Worm (Caenorhabditis elegans): ENCODE results near the gene clec-162.

Gene clec-162

DNA sequence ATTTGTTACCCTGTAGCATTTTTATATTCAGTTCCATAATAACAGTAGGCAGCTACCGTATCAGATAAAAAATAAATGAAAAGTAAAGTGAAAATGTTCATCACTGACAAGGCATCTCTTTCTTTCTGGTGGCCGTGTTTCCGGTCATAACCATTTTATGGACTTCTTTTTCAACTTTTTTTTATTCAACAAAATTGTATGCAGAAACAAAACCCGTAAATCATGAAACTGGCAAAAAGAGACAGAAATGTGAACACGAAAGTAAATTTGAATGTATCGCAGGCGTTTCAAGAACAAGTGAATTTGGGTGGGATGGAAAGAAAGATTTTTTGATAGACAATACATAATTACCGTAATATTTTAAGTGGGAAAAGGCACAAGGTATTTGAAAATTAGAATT is at the start of gene clec-162:
Gene clec-162, minus strand, starts transcription at position 101 of the 400 bp plus-strand sequence.
- TF ChIP-seq C34B4.2 (tag; optimal IDR thresholded peaks at IDR 0.05) (no peak), mab-9 (GFP tag; IDR thresholded peaks at IDR 0.05) (no peak), sptf-1 (tag; optimal IDR thresholded peaks at IDR 0.05) (no peak)

ce11 chrIII:9772394-9772793 is 47.4 kb upstream of the clec-162 start:
- TF ChIP-seq zip-4 (GFP tag; optimal IDR thresholded peaks at IDR 0.05): no peak
- TF ChIP-seq efl-1 (optimal IDR thresholded peaks at IDR 0.05): no peak
- peak in 1 of 2 experiments; percentile 90 for TF ChIP-seq efl-1 (GFP tag; optimal IDR thresholded peaks at IDR 0.05 in 1 of 2)

DNA sequence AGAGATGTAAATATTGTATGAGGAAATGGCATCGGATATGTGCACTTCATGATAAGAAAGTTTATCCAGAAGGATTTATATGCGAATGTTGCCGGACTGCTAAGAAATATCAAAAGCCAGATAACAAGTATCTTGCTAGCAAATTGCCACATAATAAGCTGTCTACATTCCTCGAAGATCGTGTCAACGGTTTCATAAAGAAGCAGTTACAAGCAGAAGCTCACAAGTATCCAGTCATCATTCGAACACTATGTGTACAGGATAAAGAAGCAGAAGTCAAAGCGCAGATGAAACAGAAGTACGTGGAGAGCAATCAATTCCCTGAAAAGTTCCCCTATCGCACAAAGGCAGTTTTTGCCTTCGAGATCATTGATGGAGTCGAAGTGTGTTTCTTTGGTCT is 45.6 kb upstream of the clec-162 start:
- TF ChIP-seq lin-35 (GFP tag; optimal IDR thresholded peaks at IDR 0.05) (no peak), pax-3 (tag; optimal IDR thresholded peaks at IDR 0.05) (no peak), C34B4.2 (tag; optimal IDR thresholded peaks at IDR 0.05) (no peak), elt-3 (tag; optimal IDR thresholded peaks at IDR 0.05) (no peak), C04F5.9 (tag; optimal IDR thresholded peaks at IDR 0.05) (no peak), mep-1 (tag; optimal IDR thresholded peaks at IDR 0.05) (no peak), nhr-11 (tag; optimal IDR thresholded peaks at IDR 0.05) (no peak), irx-1 (tag; optimal IDR thresholded peaks at IDR 0.05) (no peak)

DNA sequence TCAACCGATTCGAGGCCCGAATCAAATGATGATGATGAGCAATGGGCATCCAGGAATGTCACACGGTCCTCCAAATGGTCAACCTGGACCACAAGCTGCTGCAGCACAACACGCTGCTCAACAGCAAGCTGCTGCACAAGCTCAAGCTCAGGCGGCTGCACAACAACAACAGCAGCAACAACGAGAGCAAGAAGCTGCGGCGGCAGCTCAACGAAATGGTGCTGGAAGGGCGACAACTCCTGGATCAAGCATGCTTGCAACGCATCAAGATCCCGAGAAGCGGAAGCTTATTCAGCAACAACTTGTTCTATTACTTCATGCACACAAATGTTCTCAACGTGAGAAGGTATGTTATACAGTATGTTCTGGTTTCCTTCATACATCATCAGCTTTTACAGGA is 43.0 kb upstream of the clec-162 start:
- TF ChIP-seq nhr-19 (GFP tag; conservative IDR thresholded peaks at IDR 0.05): no peak
- no peak for TF ChIP-seq mep-1 (tag; optimal IDR thresholded peaks at IDR 0.05)
- no peak for TF ChIP-seq efl-1 (optimal IDR thresholded peaks at IDR 0.05)
- peak in 1 of 2 experiments; percentile 73 for TF ChIP-seq efl-1 (GFP tag; optimal IDR thresholded peaks at IDR 0.05 in 1 of 2)

- no peak for TF ChIP-seq nhr-19 (GFP tag; conservative IDR thresholded peaks at IDR 0.05)
- no peak for TF ChIP-seq efl-1 (optimal IDR thresholded peaks at IDR 0.05)
- peak in 1 of 2 experiments; percentile 30 for TF ChIP-seq efl-1 (GFP tag; optimal IDR thresholded peaks at IDR 0.05 in 1 of 2)
- TF ChIP-seq nhr-85 (tag): peak; percentile 51
- no peak for TF ChIP-seq hpl-2 (GFP tag; optimal IDR thresholded peaks at IDR 0.05)
- TF ChIP-seq nhr-77 (tag; optimal IDR thresholded peaks at IDR 0.05): no peak
- TF ChIP-seq zip-4 (GFP tag; optimal IDR thresholded peaks at IDR 0.05): no peak
- TF ChIP-seq irx-1 (tag; optimal IDR thresholded peaks at IDR 0.05): no peak
- no peak for TF ChIP-seq xbp-1 (tag; optimal IDR thresholded peaks at IDR 0.05)
Measured at ce11 chrIII:9767095-9767494, 42.1 kb upstream of the clec-162 start.

DNA sequence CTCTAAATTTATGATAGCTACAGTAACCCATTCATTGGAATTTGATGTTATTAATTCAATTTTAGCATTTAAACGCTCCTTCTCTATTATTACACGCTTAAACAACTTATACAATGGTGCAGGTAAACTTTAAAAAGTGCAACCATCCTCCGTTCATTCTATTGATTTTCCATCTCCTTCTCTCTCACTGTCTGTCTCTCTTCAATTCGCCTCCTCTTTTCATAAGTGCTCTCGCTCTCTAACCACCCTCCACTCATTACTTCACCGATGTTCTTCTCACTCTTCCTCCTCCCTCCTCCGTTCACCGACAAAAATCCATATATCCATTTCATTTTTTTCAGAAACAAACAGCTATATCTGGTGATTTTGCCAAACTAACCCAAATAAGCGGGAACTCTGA is 41.2 kb upstream of the clec-162 start, which contains the start of gene cbp-1:
Gene cbp-1, plus strand, starts transcription at position 335 of the 400 bp plus-strand sequence.
- TF ChIP-seq tbx-2 (tag; optimal IDR thresholded peaks at IDR 0.05): peak; percentile 32
- TF ChIP-seq fkh-4 (tag; optimal IDR thresholded peaks at IDR 0.05; ENCODE audit: borderline replicate concordance): no peak
- peak; percentile 72 for TF ChIP-seq ama-1 (optimal IDR thresholded peaks at IDR 0.05)
- TF ChIP-seq nhr-12 (tag; optimal IDR thresholded peaks at IDR 0.05): no peak
- TF ChIP-seq ztf-11 (tag; optimal IDR thresholded peaks at IDR 0.05): peak in 1 of 2 experiments; percentile 47
- peak; percentile 64 for TF ChIP-seq swsn-7 (tag; optimal IDR thresholded peaks at IDR 0.05)
- peak; percentile 69 to 75 for TF ChIP-seq efl-1 (optimal IDR thresholded peaks at IDR 0.05)
- peak; percentile 16 to 90 for TF ChIP-seq efl-1 (GFP tag; optimal IDR thresholded peaks at IDR 0.05 in 1 of 2)
- TF ChIP-seq lin-39 (tag; optimal IDR thresholded peaks at IDR 0.05): peak; percentile 13
- TF ChIP-seq nhr-71 (tag; optimal IDR thresholded peaks at IDR 0.05): peak; percentile 63
- no peak for TF ChIP-seq nhr-11 (tag; optimal IDR thresholded peaks at IDR 0.05)
- no peak for TF ChIP-seq tlp-1 (tag; optimal IDR thresholded peaks at IDR 0.05)
- TF ChIP-seq nhr-77 (tag; optimal IDR thresholded peaks at IDR 0.05): no peak
- no peak for TF ChIP-seq skn-1 (tag; optimal IDR thresholded peaks at IDR 0.05)
- TF ChIP-seq ceh-63 (GFP tag; optimal IDR thresholded peaks at IDR 0.05): no peak
- TF ChIP-seq nhr-237 (tag; optimal IDR thresholded peaks at IDR 0.05): no peak
- TF ChIP-seq mep-1 (tag; optimal IDR thresholded peaks at IDR 0.05): no peak
- peak; percentile 51 for TF ChIP-seq unc-130 (tag; optimal IDR thresholded peaks at IDR 0.05)
- TF ChIP-seq ceh-88 (GFP tag; IDR thresholded peaks at IDR 0.05): no peak; the same call in 1 of the 2 replicates
- TF ChIP-seq mab-9 (GFP tag; IDR thresholded peaks at IDR 0.05): no peak
- TF ChIP-seq nhr-19 (GFP tag; conservative IDR thresholded peaks at IDR 0.05): peak; percentile 49
- TF ChIP-seq Y116A8C.19 (tag; optimal IDR thresholded peaks at IDR 0.05; ENCODE audit: borderline replicate concordance): no peak
- TF ChIP-seq dsc-1 (tag; optimal IDR thresholded peaks at IDR 0.05): peak; percentile 57
- TF ChIP-seq snpc-4 (tag; optimal IDR thresholded peaks at IDR 0.05): peak; percentile 33
- peak; percentile 36 for TF ChIP-seq nhr-20 (tag; optimal IDR thresholded peaks at IDR 0.05)
- no peak for TF ChIP-seq unc-30 (tag; optimal IDR thresholded peaks at IDR 0.05)
- TF ChIP-seq nhr-47 (tag; optimal IDR thresholded peaks at IDR 0.05): peak; percentile 48
- TF ChIP-seq jun-1 (tag; optimal IDR thresholded peaks at IDR 0.05): peak; percentile 12
- TF ChIP-seq aly-2 (tag; optimal IDR thresholded peaks at IDR 0.05): peak; percentile 48
- no peak for TF ChIP-seq ets-5 (GFP tag; IDR thresholded peaks at IDR 0.05)
- no peak for TF ChIP-seq irx-1 (tag; optimal IDR thresholded peaks at IDR 0.05)
- TF ChIP-seq ceh-82 (tag; optimal IDR thresholded peaks at IDR 0.05): peak; percentile 3 to 54 (median 4)
